Worm (Caenorhabditis elegans) whole organism, L4/young adult: Measurements from ENCODE around the gene aagr-2.

Experiments
- W03F9.2 ChIP-seq: fragments of 150-350 bp; optimal IDR thresholded peaks from 2 replicates; lab custom pipeline; 2014; ENCODE audit warnings: missing biosample characterization, missing genetic modification characterization
- him-1 ChIP-seq: sonication (generic microtip); optimal IDR thresholded peaks from 2 replicates; lab custom pipeline; 2016; ENCODE audit warnings: missing genotype, missing genetic modification reagents, missing genetic modification characterization, missing compliant biosample characterization

DNA sequence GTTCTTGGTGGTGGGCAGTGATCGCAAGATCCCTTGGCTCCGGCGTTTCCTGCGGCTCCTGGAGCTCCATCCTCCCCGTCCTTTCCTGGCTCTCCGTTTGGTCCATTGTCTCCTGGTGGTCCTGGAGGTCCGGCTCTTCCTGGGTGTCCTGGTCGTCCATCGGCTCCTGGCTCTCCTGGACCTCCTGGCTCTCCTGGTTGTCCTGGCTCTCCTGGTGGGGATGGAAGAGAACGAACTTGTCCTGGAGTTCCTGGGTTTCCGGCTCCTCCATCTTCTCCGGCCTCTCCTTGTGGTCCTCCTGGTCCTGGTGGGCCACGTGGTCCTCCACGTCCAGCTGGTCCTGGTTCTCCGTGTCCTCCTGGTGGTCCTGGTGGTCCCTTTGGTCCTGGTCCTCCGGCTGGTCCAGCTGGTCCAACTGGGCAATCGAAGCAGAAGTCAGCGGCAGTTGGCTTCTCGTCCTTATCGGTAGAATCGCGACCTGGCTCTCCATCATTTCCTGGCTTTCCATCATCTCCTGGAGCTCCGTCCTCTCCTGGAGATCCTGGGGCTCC lies 55.2 kb downstream of the aagr-2 start:
- TF ChIP-seq W03F9.2 (tag; lab: Kevin White, UChicago) (no peak), him-1 (tag; lab: Kevin White, UChicago) (no peak)
